Fruit fly (Drosophila melanogaster) whole organism, embryonic: Measurements from ENCODE around the gene Ir75b.
A peak's percentile ranks its signal among the peaks of the same experiment; 100 is the strongest.

Experiments
- Abd-B ChIP-seq: fragments of 200-800 bp; sonication (Bioruptor generic); optimal IDR thresholded peaks from 2 replicates; lab custom pipeline; 2018; ENCODE audit warnings: missing biosample characterization, mild to moderate bottlenecking, missing genetic modification characterization, moderate library complexity
- Bdp1 ChIP-seq: fragments of 200-800 bp; sonication (Bioruptor generic); optimal IDR thresholded peaks from 3 replicates; lab custom pipeline; 2016; ENCODE audit warnings: missing biosample characterization, missing genetic modification characterization
- Bgb ChIP-seq: fragments of 200-800 bp; sonication (Bioruptor generic); IDR thresholded peaks from 2 replicates; pipeline ENCODE4 v1.3.6; 2022; ENCODE audit warnings: missing biosample characterization, missing genetic modification characterization; ENCODE audit not compliant: partially characterized antibody
- CG10267 ChIP-seq: fragments of 200-800 bp; sonication (Bioruptor generic); optimal IDR thresholded peaks from 2 replicates; lab custom pipeline; 2018; ENCODE audit warnings: missing biosample characterization, mild to moderate bottlenecking, missing genetic modification characterization, moderate library complexity
- CG10366 ChIP-seq: fragments of 200-800 bp; sonication (Bioruptor generic); IDR thresholded peaks from 2 replicates; pipeline ENCODE4 v1.3.6; 2022; ENCODE audit warnings: missing biosample characterization, missing genetic modification characterization
- CG14710 ChIP-seq: fragments of 200-800 bp; sonication (Bioruptor generic); optimal IDR thresholded peaks from 3 replicates; lab custom pipeline; 2019; ENCODE audit warnings: missing biosample characterization, mild to moderate bottlenecking, missing genetic modification characterization, moderate library complexity
- CG1647 ChIP-seq: fragments of 200-800 bp; sonication (Bioruptor generic); optimal IDR thresholded peaks from 3 replicates; lab custom pipeline; 2016; ENCODE audit warnings: missing biosample characterization, missing genetic modification characterization
- CG16779 ChIP-seq: fragments of 200-800 bp; sonication (Bioruptor generic); IDR thresholded peaks from 2 replicates; pipeline ENCODE4 v1.3.6; 2022; ENCODE audit warnings: missing biosample characterization, missing genetic modification characterization
- CG1792 ChIP-seq: fragments of 200-800 bp; sonication (Bioruptor generic); optimal IDR thresholded peaks from 2 replicates; lab custom pipeline; 2016; ENCODE audit warnings: missing biosample characterization, missing genetic modification characterization
- CG2199 ChIP-seq: fragments of 200-800 bp; sonication (Bioruptor generic); IDR thresholded peaks from 3 replicates; pipeline ENCODE4 v1.3.6; 2022; ENCODE audit warnings: missing biosample characterization, missing genetic modification characterization
- CG32772 ChIP-seq: fragments of 200-800 bp; sonication (Bioruptor generic); IDR thresholded peaks from 2 replicates; pipeline ENCODE4 v1.3.6; 2022; ENCODE audit warnings: missing biosample characterization, missing genetic modification characterization
- CG5953 ChIP-seq: fragments of 200-800 bp; sonication (Bioruptor generic); IDR thresholded peaks from 2 replicates; pipeline ENCODE4 v1.3.6; 2022; ENCODE audit warnings: missing biosample characterization, missing genetic modification characterization
- CG6689 ChIP-seq: fragments of 200-800 bp; sonication (Bioruptor generic); IDR thresholded peaks from 2 replicates; pipeline ENCODE4 v1.3.6; 2022; ENCODE audit warnings: missing biosample characterization, missing genetic modification characterization
- CG7928 ChIP-seq: fragments of 200-800 bp; sonication (Bioruptor generic); optimal IDR thresholded peaks from 2 replicates; lab custom pipeline; 2017; ENCODE audit warnings: missing biosample characterization, mild to moderate bottlenecking, missing genetic modification characterization
- CG8281 ChIP-seq: fragments of 200-800 bp; sonication (Bioruptor generic); optimal IDR thresholded peaks from 2 replicates; lab custom pipeline; 2018; ENCODE audit warnings: missing biosample characterization, mild to moderate bottlenecking, missing genetic modification characterization, moderate library complexity
- CG9817 ChIP-seq: fragments of 200-800 bp; sonication (Bioruptor generic); optimal IDR thresholded peaks from 2 replicates; lab custom pipeline; 2018; ENCODE audit warnings: missing biosample characterization, mild to moderate bottlenecking, missing genetic modification characterization, moderate library complexity
- D19B ChIP-seq: fragments of 200-800 bp; sonication (Bioruptor generic); optimal IDR thresholded peaks from 2 replicates; lab custom pipeline; 2017; ENCODE audit warnings: missing biosample characterization, mild to moderate bottlenecking, missing genetic modification characterization
- E2f1 ChIP-seq: fragments of 200-800 bp; sonication (Bioruptor generic); IDR thresholded peaks from 2 replicates; pipeline ENCODE4 v1.3.6; 2022; ENCODE audit warnings: missing biosample characterization, missing genetic modification characterization
- Fer1 ChIP-seq: fragments of 200-800 bp; sonication (Bioruptor generic); optimal IDR thresholded peaks from 2 replicates; lab custom pipeline; 2017; ENCODE audit warnings: missing biosample characterization, mild to moderate bottlenecking, missing genetic modification characterization
- H2.0 ChIP-seq: fragments of 200-800 bp; sonication (Bioruptor generic); IDR thresholded peaks from 2 replicates; pipeline ENCODE4 v1.3.6; 2022; ENCODE audit warnings: missing biosample characterization, missing genetic modification characterization
- HmgD ChIP-seq: fragments of 200-800 bp; sonication (Bioruptor generic); optimal IDR thresholded peaks from 3 replicates; lab custom pipeline; 2016; ENCODE audit warnings: missing biosample characterization, missing genetic modification characterization
- Hsf ChIP-seq: fragments of 200-800 bp; sonication (Bioruptor generic); optimal IDR thresholded peaks from 3 replicates; lab custom pipeline; 2016; ENCODE audit warnings: missing biosample characterization, missing genetic modification characterization
- MBD-R2 ChIP-seq: fragments of 200-800 bp; sonication (Bioruptor generic); IDR thresholded peaks from 2 replicates; pipeline ENCODE4 v1.3.6; 2022; ENCODE audit warnings: missing biosample characterization, missing genetic modification characterization
- Nf-YA ChIP-seq: fragments of 200-800 bp; sonication (Bioruptor generic); IDR thresholded peaks from 2 replicates; pipeline ENCODE4 v1.3.6; 2022; ENCODE audit warnings: missing biosample characterization, missing genetic modification characterization
- Oaz ChIP-seq: fragments of 200-800 bp; sonication (Bioruptor generic); IDR thresholded peaks from 2 replicates; pipeline ENCODE4 v1.3.6; 2022; ENCODE audit warnings: missing biosample characterization, missing genetic modification characterization
- Rfx ChIP-seq: fragments of 200-800 bp; sonication (Bioruptor generic); IDR thresholded peaks from 2 replicates; pipeline ENCODE4 v1.3.6; 2022; ENCODE audit warnings: missing biosample characterization, missing genetic modification characterization
- Trl ChIP-seq, 3 experiments: fragments of >200 bp in 2 of 3; fragments of 200-800 bp in 1 of 3; sonication (Bioruptor generic) in 1 of 3; optimal IDR thresholded peaks; 2 replicates in 1 of 3; 3 replicates in 2 of 3; lab custom pipeline; 2016 to 2017; ENCODE audit warnings: missing biosample characterization in 1 of 3, missing genetic modification characterization in 1 of 3
- cas ChIP-seq: fragments of 200-800 bp; sonication (Bioruptor generic); IDR thresholded peaks from 2 replicates; pipeline ENCODE4 v1.3.6; 2022; ENCODE audit warnings: missing biosample characterization, missing genetic modification characterization
- chinmo ChIP-seq: fragments of 200-800 bp; sonication (Bioruptor generic); IDR thresholded peaks from 4 replicates; pipeline ENCODE4 v1.3.6; 2022; ENCODE audit warnings: missing biosample characterization, missing genetic modification characterization; ENCODE audit not compliant: partially characterized antibody
- da ChIP-seq: fragments of 200-800 bp; sonication (Bioruptor generic); optimal IDR thresholded peaks from 2 replicates; lab custom pipeline; 2016; ENCODE audit warnings: missing biosample characterization, missing genetic modification characterization
- dmrt11E ChIP-seq: fragments of 200-800 bp; sonication (Bioruptor generic); optimal IDR thresholded peaks from 3 replicates; lab custom pipeline; 2018; ENCODE audit warnings: missing biosample characterization, mild to moderate bottlenecking, missing genetic modification characterization, moderate library complexity
- en ChIP-seq: fragments of 200-800 bp; sonication (Bioruptor generic); optimal IDR thresholded peaks from 2 replicates; lab custom pipeline; 2016; ENCODE audit warnings: missing biosample characterization, missing genetic modification characterization
- ewg ChIP-seq: fragments of 200-800 bp; sonication (Bioruptor generic); optimal IDR thresholded peaks from 3 replicates; lab custom pipeline; 2017; ENCODE audit warnings: mild to moderate bottlenecking, missing biosample characterization, missing genetic modification reagents, missing genetic modification characterization
- fd102C ChIP-seq: fragments of 200-800 bp; sonication (Bioruptor generic); optimal IDR thresholded peaks from 2 replicates; lab custom pipeline; 2018; ENCODE audit warnings: missing biosample characterization, mild to moderate bottlenecking, missing genetic modification characterization, moderate library complexity
- jing ChIP-seq: fragments of 200-800 bp; sonication (Bioruptor generic); optimal IDR thresholded peaks from 2 replicates; lab custom pipeline; 2018; ENCODE audit warnings: missing biosample characterization, mild to moderate bottlenecking, missing genetic modification characterization
- knrl ChIP-seq: fragments of 200-800 bp; sonication (Bioruptor generic); IDR thresholded peaks from 3 replicates; pipeline ENCODE4 v1.3.6; 2022; ENCODE audit warnings: missing biosample characterization, missing genetic modification characterization; ENCODE audit not compliant: partially characterized antibody
- lbe ChIP-seq: fragments of 200-800 bp; sonication (Bioruptor generic); optimal IDR thresholded peaks from 2 replicates; lab custom pipeline; 2016; ENCODE audit warnings: missing biosample characterization, mild to moderate bottlenecking, missing genetic modification characterization
- row ChIP-seq: fragments of 200-800 bp; sonication (Bioruptor generic); IDR thresholded peaks from 3 replicates; pipeline ENCODE4 v1.3.6; 2022; ENCODE audit warnings: missing biosample characterization, missing genetic modification characterization
- sim ChIP-seq: fragments of 200-800 bp; sonication (Bioruptor generic); IDR thresholded peaks from 2 replicates; pipeline ENCODE4 v1.3.6; 2022; ENCODE audit warnings: missing biosample characterization, missing genetic modification characterization
- sqz ChIP-seq: fragments of 200-800 bp; sonication (Bioruptor generic); optimal IDR thresholded peaks from 3 replicates; lab custom pipeline; 2018; ENCODE audit warnings: missing biosample characterization, mild to moderate bottlenecking, missing genetic modification characterization
- stwl ChIP-seq: fragments of 200-800 bp; sonication (Bioruptor generic); optimal IDR thresholded peaks from 3 replicates; lab custom pipeline; 2018; ENCODE audit warnings: missing biosample characterization, mild to moderate bottlenecking, missing genetic modification characterization, moderate library complexity
- tin ChIP-seq: fragments of 200-800 bp; sonication (Bioruptor generic); optimal IDR thresholded peaks from 3 replicates; lab custom pipeline; 2016; ENCODE audit warnings: missing biosample characterization, missing genetic modification characterization
- trem ChIP-seq: fragments of 200-800 bp; optimal IDR thresholded peaks from 3 replicates; lab custom pipeline; 2019; ENCODE audit warnings: missing biosample characterization, mild to moderate bottlenecking, missing genetic modification characterization, moderate library complexity
- tx ChIP-seq: fragments of 200-800 bp; sonication (Bioruptor generic); optimal IDR thresholded peaks from 2 replicates; lab custom pipeline; 2016; ENCODE audit warnings: missing biosample characterization, missing genetic modification characterization
- unc-4 ChIP-seq: fragments of 200-800 bp; sonication (Bioruptor generic); IDR thresholded peaks from 2 replicates; pipeline ENCODE4 v1.3.6; 2022; ENCODE audit warnings: missing biosample characterization, missing genetic modification characterization; ENCODE audit not compliant: partially characterized antibody
- vfl ChIP-seq: fragments of 200-800 bp; sonication (Bioruptor generic); optimal IDR thresholded peaks from 2 replicates; lab custom pipeline; 2016; ENCODE audit warnings: missing biosample characterization, missing genetic modification characterization
- wdn ChIP-seq: fragments of 200-800 bp; sonication (Bioruptor generic); IDR thresholded peaks from 2 replicates; pipeline ENCODE4 v1.3.6; 2022; ENCODE audit warnings: missing biosample characterization, missing genetic modification characterization
- wor ChIP-seq: fragments of 200-800 bp; sonication (Bioruptor generic); IDR thresholded peaks from 2 replicates; pipeline ENCODE4 v1.3.6; 2022; ENCODE audit warnings: missing biosample characterization, missing genetic modification characterization
- zfh1 ChIP-seq: fragments of 200-800 bp; sonication (Bioruptor generic); IDR thresholded peaks from 3 replicates; pipeline ENCODE4 v1.3.6; 2022; ENCODE audit warnings: missing biosample characterization, missing genetic modification characterization

Ir75b gene

DNA sequence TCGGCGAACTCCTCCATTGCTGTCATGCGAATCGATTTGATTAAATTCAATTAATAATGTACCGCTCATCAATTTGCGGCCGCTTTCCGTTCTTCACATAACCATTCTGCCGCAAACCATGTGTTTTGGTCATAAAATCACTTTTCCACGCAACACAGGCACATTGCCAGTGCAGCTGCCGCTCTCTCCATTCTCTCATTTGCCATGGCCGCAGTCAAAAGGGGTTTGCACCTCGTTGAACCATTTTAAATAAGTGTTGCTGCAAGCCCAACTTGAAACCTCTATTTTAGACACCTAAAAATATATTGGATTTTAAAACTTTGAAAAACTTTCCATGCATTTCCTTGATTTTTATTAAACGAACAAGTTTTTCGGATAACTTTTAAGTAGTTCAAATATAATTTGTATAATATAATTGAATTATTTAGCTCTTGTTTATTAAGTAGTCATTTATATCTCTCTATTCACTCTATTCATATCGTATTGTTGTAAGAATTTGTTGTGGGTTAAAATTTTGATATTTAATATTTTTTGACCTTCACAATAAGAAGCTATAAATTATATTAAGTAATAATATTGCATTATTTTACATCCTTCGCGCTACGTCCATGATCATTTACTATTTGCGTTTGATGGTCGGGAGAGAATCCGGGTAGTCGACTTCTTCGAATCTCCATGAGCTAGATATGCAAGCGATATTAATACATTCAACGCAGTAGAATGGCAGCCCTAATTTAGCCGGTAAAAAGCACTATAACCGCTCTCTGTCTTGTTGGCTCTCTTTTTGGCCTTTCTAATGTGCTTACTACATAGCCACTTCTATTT lies 36.9 kb upstream of the Ir75b start, which contains the start of gene CG5535 (continued):
- peak; percentile 76 for TF ChIP-seq wdn (GFP tag; lab: Robert Waterston, UW)
- peak; percentile 75 for TF ChIP-seq Abd-B (GFP tag; lab: Kevin White, UChicago)
- TF ChIP-seq CG7928 (GFP tag; lab: Kevin White, UChicago): no peak
- no peak for TF ChIP-seq knrl (GFP tag; lab: Robert Waterston, UW)
- peak; percentile 74 for TF ChIP-seq CG2199 (GFP tag; lab: Robert Waterston, UW)
- TF ChIP-seq CG10366: peak; percentile 69
- TF ChIP-seq chinmo (GFP tag; lab: Robert Waterston, UW): peak; percentile 63; the same call in 1 of the 4 replicates
- peak; percentile 24 for TF ChIP-seq en (GFP tag; lab: Kevin White, UChicago)
- no peak for TF ChIP-seq Bdp1 (GFP tag; lab: Kevin White, UChicago)
- TF ChIP-seq CG1647 (GFP tag; lab: Kevin White, UChicago): peak; percentile 24
- no peak for TF ChIP-seq Bgb

DNA sequence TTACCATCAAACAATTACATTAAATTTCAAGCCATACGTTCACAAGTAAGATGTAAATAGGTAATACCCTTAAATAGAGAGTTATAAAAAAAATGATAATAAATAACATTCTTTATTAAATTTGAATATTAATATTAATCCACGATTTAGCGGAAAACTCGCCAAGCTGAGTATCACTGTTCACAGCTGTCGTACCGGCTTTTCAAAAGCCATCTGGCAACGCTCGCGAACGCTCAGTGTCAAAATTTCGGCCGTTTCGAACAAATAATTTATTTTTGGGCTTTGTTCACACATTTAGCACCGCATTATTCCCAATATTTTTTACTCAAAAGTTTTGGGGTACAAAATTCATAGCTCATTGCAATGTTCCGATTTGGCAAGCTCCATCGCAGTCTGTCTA lies 29.5 kb upstream of the Ir75b start, which contains the start of gene TrpRS-m:
TSS of gene TrpRS-m (plus strand) at position 211 of the 400 bp plus-strand sequence.
- TF ChIP-seq tin (no peak), D19B (GFP tag; lab: Kevin White, UChicago) (no peak), Trl (optimal IDR thresholded peaks at IDR 0.05; lab: Kevin White, UChicago) (no peak), Trl (GFP tag; optimal IDR thresholded peaks at IDR 0.05; lab: Kevin White, UChicago) (no peak), ewg (GFP tag; lab: Kevin White, UChicago) (no peak), CG1792 (no peak), Rfx (no peak), CG16779 (GFP tag; lab: Robert Waterston, UW) (no peak), HmgD (GFP tag; lab: Kevin White, UChicago) (no peak), CG14710 (tag; lab: Kevin White, UChicago) (peak; percentile 4), H2.0 (GFP tag; lab: Robert Waterston, UW) (no peak), vfl (no peak), cas (GFP tag; lab: Robert Waterston, UW) (no peak), CG9817 (tag; lab: Kevin White, UChicago) (no peak), E2f1 (no peak), wor (GFP tag; lab: Robert Waterston, UW) (no peak), CG8281 (tag; lab: Kevin White, UChicago) (no peak), lbe (GFP tag; lab: Kevin White, UChicago) (no peak), da (GFP tag; lab: Kevin White, UChicago) (no peak), Oaz (GFP tag; lab: Robert Waterston, UW) (no peak), zfh1 (GFP tag; lab: Robert Waterston, UW) (no peak), CG6689 (GFP tag; lab: Robert Waterston, UW) (no peak), Hsf (GFP tag; lab: Kevin White, UChicago) (no peak), tx (no peak), trem (tag; lab: Kevin White, UChicago) (peak; percentile 7), jing (no peak), CG5953 (no peak), sim (no peak), dmrt11E (tag; lab: Kevin White, UChicago) (no peak), sqz (GFP tag; lab: Kevin White, UChicago) (no peak), MBD-R2 (GFP tag; lab: Robert Waterston, UW) (peak; percentile 90), stwl (tag; lab: Kevin White, UChicago) (peak; percentile 56), CG10267 (tag; lab: Kevin White, UChicago) (no peak), Fer1 (no peak), Nf-YA (no peak), CG32772 (GFP tag; lab: Robert Waterston, UW) (no peak), row (peak; percentile 84), fd102C (GFP tag; lab: Kevin White, UChicago) (no peak), unc-4 (GFP tag; lab: Robert Waterston, UW) (no peak)
